Fruit fly (Drosophila melanogaster) whole organism, prepupa: Measurements from ENCODE around the gene CG34149.

Experiments used
- CG10631 ChIP-seq: fragments of 200-800 bp; sonication (Bioruptor generic); optimal IDR thresholded peaks from 2 replicates; lab custom pipeline; 2016; ENCODE audit warnings: missing biosample characterization, missing genetic modification characterization
- CG1621 ChIP-seq: fragments of 200-800 bp; sonication (Bioruptor generic); optimal IDR thresholded peaks from 3 replicates; lab custom pipeline; 2018; ENCODE audit warnings: missing biosample characterization, mild to moderate bottlenecking, missing genetic modification characterization
- CG16779 ChIP-seq: fragments of 200-800 bp; sonication (Bioruptor generic); optimal IDR thresholded peaks from 3 replicates; lab custom pipeline; 2017; ENCODE audit warnings: missing biosample characterization, mild to moderate bottlenecking, missing genetic modification characterization
- CG31627 ChIP-seq: fragments of 200-800 bp; sonication (Bioruptor generic); optimal IDR thresholded peaks from 3 replicates; lab custom pipeline; 2016; ENCODE audit warnings: missing biosample characterization, missing genetic modification characterization
- CG32006 ChIP-seq: fragments of 200-800 bp; sonication (Bioruptor generic); optimal IDR thresholded peaks from 3 replicates; lab custom pipeline; 2017; ENCODE audit warnings: missing biosample characterization, mild to moderate bottlenecking, missing genetic modification characterization
- CG4318 ChIP-seq: fragments of 200-800 bp; sonication (Bioruptor generic); optimal IDR thresholded peaks from 3 replicates; lab custom pipeline; 2017; ENCODE audit warnings: missing biosample characterization, mild to moderate bottlenecking, missing genetic modification characterization
- CG6808 ChIP-seq: fragments of 200-800 bp; sonication (Bioruptor generic); optimal IDR thresholded peaks from 3 replicates; lab custom pipeline; 2017; ENCODE audit warnings: missing biosample characterization, missing genetic modification characterization, mild to moderate bottlenecking, moderate library complexity, missing genetic modification reagents
- CG8319 ChIP-seq: fragments of 200-800 bp; sonication (Bioruptor generic); optimal IDR thresholded peaks from 3 replicates; lab custom pipeline; 2016; ENCODE audit warnings: missing biosample characterization, missing genetic modification characterization
- Eip78C ChIP-seq: fragments of 200-800 bp; sonication (Bioruptor generic); peaks from one replicate; lab custom pipeline; 2016; ENCODE audit warnings: missing biosample characterization, missing genetic modification characterization
- Hr4 ChIP-seq: fragments of 200-800 bp; sonication (Bioruptor generic); optimal IDR thresholded peaks from 3 replicates; lab custom pipeline; 2016; ENCODE audit warnings: missing biosample characterization, missing genetic modification characterization
- dsx ChIP-seq: fragments of 200-800 bp; optimal IDR thresholded peaks from 3 replicates; lab custom pipeline; 2019; ENCODE audit warnings: missing biosample characterization, mild to moderate bottlenecking, missing genetic modification characterization, moderate library complexity; ENCODE audit not compliant: poor library complexity, severe bottlenecking
- eg ChIP-seq: fragments of 200-800 bp; sonication (Bioruptor generic); IDR thresholded peaks from 3 replicates; pipeline ENCODE4 v1.3.6; 2022; ENCODE audit warnings: missing biosample characterization, missing genetic modification characterization
- fkh ChIP-seq: fragments of 200-800 bp; sonication (Bioruptor generic); optimal IDR thresholded peaks from 3 replicates; lab custom pipeline; 2017; ENCODE audit warnings: missing biosample characterization, mild to moderate bottlenecking, missing genetic modification characterization, moderate library complexity
- lz ChIP-seq: fragments of 200-800 bp; sonication (Bioruptor generic); optimal IDR thresholded peaks from 3 replicates; lab custom pipeline; 2016; ENCODE audit warnings: missing biosample characterization, missing genetic modification characterization
- net ChIP-seq: fragments of 200-800 bp; sonication (Bioruptor generic); optimal IDR thresholded peaks from 3 replicates; lab custom pipeline; 2016; ENCODE audit warnings: missing biosample characterization, missing genetic modification characterization
- spab ChIP-seq: fragments of 200-800 bp; sonication (Bioruptor generic); optimal IDR thresholded peaks from 2 replicates; lab custom pipeline; 2017; ENCODE audit warnings: missing biosample characterization, mild to moderate bottlenecking, missing genetic modification characterization, missing genetic modification reagents
- svp ChIP-seq: fragments of 200-800 bp; sonication (Bioruptor generic); peaks from one replicate; lab custom pipeline; 2016; ENCODE audit warnings: missing biosample characterization, missing genetic modification characterization
- topi ChIP-seq: fragments of 200-800 bp; sonication (Bioruptor generic); optimal IDR thresholded peaks from 3 replicates; lab custom pipeline; 2016; ENCODE audit warnings: missing biosample characterization, missing genetic modification characterization
- vri ChIP-seq: fragments of 200-800 bp; sonication (Bioruptor generic); optimal IDR thresholded peaks from 3 replicates; lab custom pipeline; 2016; ENCODE audit warnings: missing biosample characterization, mild to moderate bottlenecking, missing genetic modification characterization

CG34149 gene

DNA sequence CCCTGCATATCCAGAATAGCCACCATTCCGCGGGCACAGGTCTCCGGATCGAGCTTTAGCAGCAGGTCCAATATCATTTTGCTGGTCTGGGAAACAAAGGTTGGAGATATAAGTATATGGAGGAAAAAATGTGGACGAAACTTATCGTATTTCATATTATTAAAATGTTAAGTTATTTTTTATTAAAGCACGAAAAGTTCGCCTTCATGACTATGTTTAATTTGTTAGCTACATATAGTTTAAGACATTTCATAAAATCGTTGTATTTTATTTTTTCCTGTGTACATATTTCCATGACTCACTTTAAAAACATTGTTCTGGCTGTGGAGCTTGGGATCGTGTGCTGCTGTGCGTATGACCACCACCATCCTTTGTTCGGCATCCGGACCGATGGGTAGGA, 44.1 kb downstream of the CG34149 start (continued):
- TF ChIP-seq svp (GFP tag; lab: Kevin White, UChicago): peak; percentile 88
- peak; percentile 1 for TF ChIP-seq CG1621 (tag; lab: Kevin White, UChicago)
- TF ChIP-seq lz (GFP tag; lab: Kevin White, UChicago): peak; percentile 60
- peak; percentile 48; the same call in 1 of the 3 replicates for TF ChIP-seq eg (GFP tag; lab: Robert Waterston, UW)
- peak; percentile 34 for TF ChIP-seq net
- TF ChIP-seq CG6808 (GFP tag; lab: Kevin White, UChicago): peak; percentile 38
- TF ChIP-seq CG31627 (GFP tag; lab: Kevin White, UChicago): peak; percentile 61
- peak; percentile 38 for TF ChIP-seq dsx (GFP tag; lab: Kevin White, UChicago)
- no peak for TF ChIP-seq fkh (GFP tag; lab: Kevin White, UChicago)
- TF ChIP-seq topi: peak; percentile 77
- no peak for TF ChIP-seq Hr4 (GFP tag; lab: Kevin White, UChicago)
- no peak for TF ChIP-seq spab
- TF ChIP-seq CG16779 (tag; lab: Kevin White, UChicago): no peak
- no peak for TF ChIP-seq CG4318 (GFP tag; lab: Kevin White, UChicago)
- no peak for TF ChIP-seq CG32006 (GFP tag; lab: Kevin White, UChicago)
- TF ChIP-seq CG10631 (GFP tag; lab: Kevin White, UChicago): peak; percentile 52

DNA sequence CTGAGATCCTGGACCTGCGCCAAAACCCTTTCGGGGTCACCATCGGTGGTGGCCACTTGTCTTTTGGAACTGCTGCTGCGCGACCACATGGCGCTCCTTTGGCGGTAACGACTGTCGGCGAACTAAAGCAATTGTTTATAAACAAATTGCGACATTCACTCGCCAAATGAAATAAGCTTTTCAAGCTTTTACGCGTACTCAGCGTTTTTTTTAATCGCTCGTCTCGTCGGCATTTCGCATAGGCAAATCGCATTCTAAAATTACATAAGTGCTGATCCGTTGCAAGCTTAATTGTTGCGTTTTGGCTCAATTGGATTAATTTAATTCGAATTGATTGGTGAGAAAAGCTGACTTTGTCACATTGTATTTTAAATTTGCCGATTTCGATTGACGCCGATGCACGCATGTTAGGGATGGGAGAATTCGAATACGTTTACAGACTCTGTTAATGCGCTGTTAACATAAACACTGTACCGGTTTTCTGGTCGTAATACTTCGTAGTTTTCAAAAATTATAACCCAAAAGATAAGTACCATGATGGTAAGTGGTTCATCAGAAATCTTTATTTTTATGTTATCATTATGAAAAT, 44.8 kb downstream of the CG34149 start, which contains the start of gene pinta:
pinta (minus strand) TSS at position 328 of the 589 bp plus-strand sequence.
- peak; percentile 25 for TF ChIP-seq CG8319 (GFP tag; lab: Kevin White, UChicago)
- no peak for TF ChIP-seq Eip78C
- peak; percentile 84 for TF ChIP-seq vri (GFP tag; lab: Kevin White, UChicago)
- TF ChIP-seq, all 60 proteins: peak for 2
